Worm (Caenorhabditis elegans) whole organism, L3 larva: ENCODE measurements around the gene F40G12.9.
A peak's percentile ranks its signal among the peaks of the same experiment; 100 is the strongest.

Source experiments
- egl-27 ChIP-seq: sonication (generic microtip); optimal IDR thresholded peaks from 4 replicates; lab custom pipeline; 2017; ENCODE audit warnings: missing biosample characterization, missing genetic modification reagents, missing genetic modification characterization
- elt-1 ChIP-seq: fragments of 150-350 bp; optimal IDR thresholded peaks from 2 replicates; lab custom pipeline; 2014; ENCODE audit warnings: missing biosample characterization, missing genetic modification characterization
- hmg-11 ChIP-seq: sonication (generic microtip); optimal IDR thresholded peaks from 2 replicates; lab custom pipeline; 2016; ENCODE audit warnings: missing genetic modification characterization, missing compliant biosample characterization
- mdl-1 ChIP-seq: fragments of 150-350 bp; optimal IDR thresholded peaks from 2 replicates; lab custom pipeline; 2014; ENCODE audit warnings: missing biosample characterization, missing genetic modification characterization
- nhr-12 ChIP-seq: fragments of 150-350 bp; optimal IDR thresholded peaks from 2 replicates; lab custom pipeline; 2014; ENCODE audit warnings: missing biosample characterization, missing genetic modification characterization
- nhr-23 ChIP-seq: fragments of 150-350 bp; optimal IDR thresholded peaks from 2 replicates; lab custom pipeline; 2014; ENCODE audit warnings: missing biosample characterization, missing genetic modification reagents, missing genetic modification characterization
- nhr-77 ChIP-seq: fragments of 150-350 bp; optimal IDR thresholded peaks from 2 replicates; lab custom pipeline; 2014; ENCODE audit warnings: missing biosample characterization, missing genetic modification characterization
- snpc-4 ChIP-seq: fragments of 150-350 bp; optimal IDR thresholded peaks from 2 replicates; lab custom pipeline; 2014; ENCODE audit warnings: missing biosample characterization, missing genetic modification characterization
- ztf-11 ChIP-seq: fragments of 150-350 bp; optimal IDR thresholded peaks from 2 replicates; lab custom pipeline; 2014; ENCODE audit warnings: missing biosample characterization, missing genetic modification characterization

ce11 chrV:14317204-14317603 lies 34.7 kb downstream of the F40G12.9 start:
- no peak for TF ChIP-seq elt-1 (tag; lab: Kevin White, UChicago)
- TF ChIP-seq snpc-4 (tag; lab: Kevin White, UChicago), result peak; percentile 41
- TF ChIP-seq egl-27, result no peak
- no peak for TF ChIP-seq mdl-1 (tag; lab: Kevin White, UChicago)
- TF ChIP-seq ztf-11 (tag; lab: Kevin White, UChicago), result no peak
- TF ChIP-seq nhr-77 (tag; lab: Kevin White, UChicago), result no peak
- TF ChIP-seq nhr-12 (tag; lab: Kevin White, UChicago), result no peak
- TF ChIP-seq nhr-23, result no peak
- no peak for TF ChIP-seq hmg-11
